Worm (Caenorhabditis elegans) whole organism, L4 larva: ENCODE data around the gene prp-19.

ENCODE experiments used
- D1046.2 ChIP-seq: fragments of 200-800 bp; sonication (Bioruptor generic); IDR thresholded peaks from 2 replicates; pipeline ENCODE4 v1.3.6; 2022; ENCODE audit warnings: missing genetic modification characterization, missing compliant biosample characterization
- F10B5.3 ChIP-seq: sonication (generic microtip); optimal IDR thresholded peaks from 2 replicates; lab custom pipeline; 2016; ENCODE audit warnings: mild to moderate bottlenecking, missing genetic modification characterization, missing compliant biosample characterization
- F26F4.8 ChIP-seq: fragments of 200-800 bp; sonication (Bioruptor generic); conservative IDR thresholded peaks from 2 replicates; pipeline ENCODE4 v1.3.6; 2022; ENCODE audit warnings: missing genetic modification characterization, missing compliant biosample characterization
- F37D6.2 ChIP-seq: sonication (generic microtip); optimal IDR thresholded peaks from 2 replicates; lab custom pipeline; 2016; ENCODE audit warnings: mild to moderate bottlenecking, missing genetic modification characterization, missing compliant biosample characterization
- aha-1 ChIP-seq: fragments of 150-350 bp; peaks from one replicate; lab custom pipeline; 2014; ENCODE audit warnings: missing biosample characterization, missing genetic modification characterization
- daf-12 ChIP-seq: fragments of 150-350 bp; optimal IDR thresholded peaks from 2 replicates; lab custom pipeline; 2014; ENCODE audit warnings: missing biosample characterization, missing genetic modification reagents, missing genetic modification characterization
- daf-16 ChIP-seq, 3 experiments: sonication (generic microtip); optimal IDR thresholded peaks; 2 replicates each; lab custom pipeline; 2016 to 2017; ENCODE audit warnings: missing genetic modification characterization in 3 of 3, missing genetic modification reagents in 3 of 3, mild to moderate bottlenecking in 2 of 3, missing compliant biosample characterization in 2 of 3, missing biosample characterization in 1 of 3, moderate library complexity in 1 of 3
- daf-19 ChIP-seq: fragments of 200-800 bp; sonication (Bioruptor generic); conservative IDR thresholded peaks from 2 replicates; pipeline ENCODE4 v1.3.6; 2022; ENCODE audit warnings: missing genetic modification characterization, missing compliant biosample characterization
- daf-8 ChIP-seq: fragments of 200-800 bp; sonication (Bioruptor generic); IDR thresholded peaks from 2 replicates; pipeline ENCODE4 v1.3.6; 2022; ENCODE audit warnings: missing genetic modification characterization, missing compliant biosample characterization
- dmd-6 ChIP-seq: fragments of 200-800 bp; sonication (Bioruptor generic); IDR thresholded peaks from 2 replicates; pipeline ENCODE4 v1.3.6; 2022; ENCODE audit warnings: missing genetic modification reagents, missing genetic modification characterization, missing compliant biosample characterization
- dmd-8 ChIP-seq: fragments of 200-800 bp; sonication (Bioruptor generic); IDR thresholded peaks from 2 replicates; pipeline ENCODE4 v1.3.6; 2022; ENCODE audit warnings: missing genetic modification characterization, missing compliant biosample characterization
- dpl-1 ChIP-seq: fragments of 150-350 bp; optimal IDR thresholded peaks from 2 replicates; lab custom pipeline; 2014; ENCODE audit warnings: missing biosample characterization, missing genetic modification reagents, missing genetic modification characterization
- egl-43 ChIP-seq: fragments of 200-800 bp; sonication (Bioruptor generic); IDR thresholded peaks from 2 replicates; pipeline ENCODE4 v1.3.6; 2022; ENCODE audit warnings: missing genetic modification reagents, missing genetic modification characterization, missing compliant biosample characterization
- fkh-10 ChIP-seq: fragments of 150-350 bp; optimal IDR thresholded peaks from 2 replicates; lab custom pipeline; 2014; ENCODE audit warnings: missing biosample characterization, missing genetic modification reagents, missing genetic modification characterization
- lin-13 ChIP-seq: fragments of 150-350 bp; optimal IDR thresholded peaks from 2 replicates; lab custom pipeline; 2014; ENCODE audit warnings: missing biosample characterization, missing genetic modification reagents, missing genetic modification characterization
- lin-15B ChIP-seq: fragments of 150-350 bp; sonication (generic microtip); optimal IDR thresholded peaks from 3 replicates; lab custom pipeline; 2014; ENCODE audit warnings: missing biosample characterization, missing genetic modification characterization
- lin-29 ChIP-seq: fragments of 200-800 bp; sonication (Bioruptor generic); IDR thresholded peaks from 2 replicates; pipeline ENCODE4 v1.3.6; 2022; ENCODE audit warnings: missing genetic modification reagents, missing genetic modification characterization, missing compliant biosample characterization
- lin-38 ChIP-seq: fragments of 200-800 bp; sonication (Bioruptor generic); IDR thresholded peaks from 2 replicates; pipeline ENCODE4 v1.3.6; 2022; ENCODE audit warnings: missing genetic modification reagents, missing genetic modification characterization, missing compliant biosample characterization
- lsy-2 ChIP-seq, 2 experiments: fragments of 150-350 bp in 1 of 2; sonication (generic microtip) in 1 of 2; optimal IDR thresholded peaks; 2 replicates each; lab custom pipeline; 2014 to 2017; ENCODE audit warnings: missing biosample characterization in 2 of 2, missing genetic modification characterization in 2 of 2
- madf-9 ChIP-seq: fragments of 200-800 bp; sonication (Bioruptor generic); conservative IDR thresholded peaks from 2 replicates; pipeline ENCODE4 v1.3.6; 2022; ENCODE audit warnings: missing genetic modification reagents, missing genetic modification characterization, missing compliant biosample characterization
- mdl-1 ChIP-seq, 2 experiments: fragments of 150-350 bp in 1 of 2; sonication (generic microtip) in 1 of 2; optimal IDR thresholded peaks; 2 replicates each; lab custom pipeline; 2014 to 2017; ENCODE audit warnings: missing biosample characterization in 2 of 2, missing genetic modification characterization in 2 of 2
- mes-2 ChIP-seq: sonication (generic microtip); optimal IDR thresholded peaks from 2 replicates; lab custom pipeline; 2016; ENCODE audit warnings: missing genotype, mild to moderate bottlenecking, missing genetic modification characterization, missing compliant biosample characterization; ENCODE audit not compliant: poor library complexity, severe bottlenecking
- nhr-6 ChIP-seq: fragments of 150-350 bp; optimal IDR thresholded peaks from 2 replicates; lab custom pipeline; 2014; ENCODE audit warnings: missing biosample characterization, missing genetic modification characterization
- nhr-77 ChIP-seq: fragments of 150-350 bp; optimal IDR thresholded peaks from 2 replicates; lab custom pipeline; 2014; ENCODE audit warnings: missing biosample characterization, missing genetic modification characterization
- php-3 ChIP-seq: fragments of 200-800 bp; sonication (Bioruptor generic); IDR thresholded peaks from 2 replicates; pipeline ENCODE4 v1.3.6; 2022; ENCODE audit warnings: missing genetic modification reagents, missing genetic modification characterization, missing compliant biosample characterization
- snpc-1.2 ChIP-seq: fragments of 200-800 bp; sonication (Bioruptor generic); IDR thresholded peaks from 2 replicates; pipeline ENCODE4 v1.3.6; 2022; ENCODE audit warnings: missing genetic modification reagents, missing genetic modification characterization, missing compliant biosample characterization
- tra-1 ChIP-seq: fragments of 200-800 bp; sonication (Bioruptor generic); IDR thresholded peaks from 2 replicates; pipeline ENCODE4 v1.3.6; 2022; ENCODE audit warnings: missing genetic modification reagents, missing genetic modification characterization, missing compliant biosample characterization
- unc-62 ChIP-seq, 3 experiments: fragments of 150-350 bp in 1 of 3; sonication (generic microtip); optimal IDR thresholded peaks in 2 of 3; peaks in 1 of 3; 1 replicate in 1 of 3; 2 replicates in 2 of 3; lab custom pipeline; 2014 to 2017; ENCODE audit warnings: missing biosample characterization in 3 of 3, missing genetic modification characterization in 3 of 3, missing genetic modification reagents in 3 of 3, missing genotype in 1 of 3
- zip-11 ChIP-seq: fragments of 200-800 bp; sonication (Bioruptor generic); IDR thresholded peaks from 2 replicates; pipeline ENCODE4 v1.3.6; 2022; ENCODE audit warnings: missing genetic modification characterization, missing compliant biosample characterization

prp-19 gene

DNA sequence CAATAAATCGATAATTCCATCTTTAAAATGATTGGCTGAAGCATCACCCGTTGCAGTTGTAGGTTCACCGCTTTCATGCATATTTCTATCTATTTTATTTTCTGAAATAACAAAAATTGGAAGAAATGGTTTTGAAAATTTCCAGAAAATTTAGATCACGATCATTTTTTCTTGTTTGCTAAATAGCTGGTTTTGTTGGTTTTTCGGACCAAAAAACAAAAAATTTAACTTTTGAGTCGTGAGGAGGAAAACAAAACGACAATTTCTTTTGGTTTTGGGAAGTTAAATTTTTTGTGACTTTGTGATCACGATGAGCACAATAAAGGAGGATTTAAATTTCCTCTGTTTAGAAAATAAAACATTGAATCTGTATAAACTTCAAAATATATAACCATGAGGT is 6.6 kb downstream of the prp-19 start, which contains the start of gene T10F2.2:
T10F2.2 (minus strand) TSS at position 101 of the 400 bp plus-strand sequence.
- TF ChIP-seq lsy-2 (tag; optimal IDR thresholded peaks at IDR 0.05; lab: Kevin White, UChicago) (no peak), lin-13 (GFP tag; lab: Kevin White, UChicago) (no peak), unc-62 (GFP tag; optimal IDR thresholded peaks at IDR 0.05 in 1 of 2; lab: Kevin White, UChicago) (no peak), unc-62 (tag; optimal IDR thresholded peaks at IDR 0.05; lab: Kevin White, UChicago) (no peak), dmd-8 (no peak), tra-1 (GFP tag; lab: Robert Waterston, UW) (no peak), php-3 (GFP tag; lab: Robert Waterston, UW) (no peak), daf-12 (tag; lab: Kevin White, UChicago) (no peak), dmd-6 (no peak), D1046.2 (GFP tag; lab: Robert Waterston, UW) (no peak), egl-43 (GFP tag; lab: Robert Waterston, UW) (no peak), mdl-1 (tag; optimal IDR thresholded peaks at IDR 0.05; lab: Kevin White, UChicago) (no peak)

ce11 chrIII:5162820-5163631 is 8.8 kb downstream of the prp-19 start, which contains the start of gene gars-1:
Gene gars-1, minus strand, starts transcription at chrIII:5163627.
- TF ChIP-seq zip-11 (GFP tag; lab: Robert Waterston, UW) = no peak
- TF ChIP-seq lsy-2 (tag; optimal IDR thresholded peaks at IDR 0.05; lab: Kevin White, UChicago) = peak in 1 of 2 experiments; percentile 2
- 0 out of 2 replicates have a peak, but pooled peaks have one; percentile 12 for TF ChIP-seq lin-38 (GFP tag; lab: Robert Waterston, UW)
- TF ChIP-seq nhr-6 (tag; lab: Kevin White, UChicago) = peak; percentile 17
- peak; percentile 8 for TF ChIP-seq mes-2 (tag; lab: Kevin White, UChicago)
- TF ChIP-seq nhr-77 (tag; lab: Kevin White, UChicago) = peak; percentile 9
- peak; percentile 11 for TF ChIP-seq dpl-1
- no peak for TF ChIP-seq daf-16 (GFP tag; optimal IDR thresholded peaks at IDR 0.05; lab: Kevin White, UChicago)
- TF ChIP-seq daf-16 (tag; optimal IDR thresholded peaks at IDR 0.05; lab: Kevin White, UChicago) = peak; percentile 14
- TF ChIP-seq aha-1 = no peak

- TF ChIP-seq F10B5.3 (tag; lab: Kevin White, UChicago) (no peak), lsy-2 (tag; optimal IDR thresholded peaks at IDR 0.05; lab: Kevin White, UChicago) (no peak), fkh-10 (no peak), php-3 (GFP tag; lab: Robert Waterston, UW) (no peak), F37D6.2 (tag; lab: Kevin White, UChicago) (no peak), lin-15B (tag; lab: Kevin White, UChicago) (no peak), unc-62 (GFP tag; optimal IDR thresholded peaks at IDR 0.05 in 1 of 2; lab: Kevin White, UChicago) (peak in 1 of 2 experiments; percentile 91), unc-62 (tag; optimal IDR thresholded peaks at IDR 0.05; lab: Kevin White, UChicago) (no peak), F26F4.8 (GFP tag; lab: Robert Waterston, UW) (0 out of 2 replicates have a peak, but pooled peaks have one; percentile 12), madf-9 (GFP tag; lab: Robert Waterston, UW) (no peak)
- TF ChIP-seq, all 104 proteins: peak for 2
Observed at ce11 chrIII:5160803-5161202, 11.0 kb downstream of the prp-19 start.

ce11 chrIII:5159505-5159904 is 12.3 kb downstream of the prp-19 start, which contains the start of gene T10F2.5:
Gene T10F2.5, minus strand, starts transcription at chrIII:5159605.
- TF ChIP-seq fkh-10 = no peak
- TF ChIP-seq lin-38 (GFP tag; lab: Robert Waterston, UW) = peak; percentile 34

DNA sequence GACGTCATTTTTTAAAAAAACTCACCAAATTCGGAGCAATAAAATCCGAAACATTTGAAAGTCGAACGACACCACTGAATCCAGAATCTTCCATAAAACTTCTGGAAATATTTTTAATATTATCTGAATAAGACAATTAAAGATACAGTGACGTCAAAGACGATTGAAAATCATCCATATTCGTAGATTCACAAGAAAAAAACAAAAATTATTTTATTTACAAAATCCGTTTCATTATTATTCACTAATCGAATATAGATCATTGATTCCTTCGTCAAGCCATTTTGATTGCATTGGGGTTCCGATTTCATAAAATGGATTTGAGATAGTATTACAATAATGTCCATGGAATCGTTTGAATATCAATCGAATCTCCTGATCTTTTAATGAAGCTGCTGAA is 13.2 kb downstream of the prp-19 start, which contains the start of gene oxy-4:
oxy-4 (minus strand) TSS at position 101 of the 400 bp plus-strand sequence.
- no peak for TF ChIP-seq tra-1 (GFP tag; lab: Robert Waterston, UW)
- TF ChIP-seq dmd-8 = no peak
- TF ChIP-seq egl-43 (GFP tag; lab: Robert Waterston, UW) = no peak
- no peak for TF ChIP-seq snpc-1.2 (GFP tag; lab: Robert Waterston, UW)
- no peak for TF ChIP-seq daf-8
- TF ChIP-seq madf-9 (GFP tag; lab: Robert Waterston, UW) = no peak
- no peak for TF ChIP-seq daf-19 (GFP tag; lab: Robert Waterston, UW)
- TF ChIP-seq F37D6.2 (tag; lab: Kevin White, UChicago) = no peak
- TF ChIP-seq lin-29 (GFP tag; lab: Robert Waterston, UW) = no peak
